Worm (Caenorhabditis elegans) whole organism, L3 larva: ENCODE results near the gene C29F4.3.

Experiments used
- ZK546.5 ChIP-seq: sonication (generic microtip); optimal IDR thresholded peaks from 2 replicates; lab custom pipeline; 2017; ENCODE audit warnings: missing biosample characterization, missing genetic modification characterization
- aly-2 ChIP-seq: fragments of 150-350 bp; optimal IDR thresholded peaks from 2 replicates; lab custom pipeline; 2014; ENCODE audit warnings: missing biosample characterization, missing genetic modification characterization
- daf-12 ChIP-seq: fragments of 150-350 bp; optimal IDR thresholded peaks from 2 replicates; lab custom pipeline; 2014; ENCODE audit warnings: missing biosample characterization, missing genetic modification reagents, missing genetic modification characterization
- egl-27 ChIP-seq: sonication (generic microtip); optimal IDR thresholded peaks from 4 replicates; lab custom pipeline; 2017; ENCODE audit warnings: missing biosample characterization, missing genetic modification reagents, missing genetic modification characterization
- lin-39 ChIP-seq: fragments of 150-350 bp; optimal IDR thresholded peaks from 2 replicates; lab custom pipeline; 2018; ENCODE audit warnings: missing biosample characterization, missing genetic modification reagents, missing genetic modification characterization
- nhr-11 ChIP-seq: fragments of 150-350 bp; optimal IDR thresholded peaks from 2 replicates; lab custom pipeline; 2014; ENCODE audit warnings: missing biosample characterization, missing genetic modification characterization
- pha-4 ChIP-seq: fragments of 150-350 bp; optimal IDR thresholded peaks from 2 replicates; lab custom pipeline; 2014; ENCODE audit warnings: missing biosample characterization, missing genetic modification reagents, missing genetic modification characterization
- unc-39 ChIP-seq: sonication (generic microtip); optimal IDR thresholded peaks from 4 replicates; lab custom pipeline; 2017; ENCODE audit warnings: missing biosample characterization, missing genetic modification characterization
- ztf-11 ChIP-seq: fragments of 150-350 bp; optimal IDR thresholded peaks from 2 replicates; lab custom pipeline; 2014; ENCODE audit warnings: missing biosample characterization, missing genetic modification characterization

ce11 chrIV:11235755-11236154 is 12.0 kb upstream of the C29F4.3 start:
- TF ChIP-seq lin-39 = no peak
- no peak for TF ChIP-seq aly-2 (tag; lab: Kevin White, UChicago)
- TF ChIP-seq ztf-11 = no peak
- no peak for TF ChIP-seq ZK546.5 (tag; lab: Kevin White, UChicago)
- TF ChIP-seq pha-4 (tag; lab: Kevin White, UChicago) = no peak
- no peak for TF ChIP-seq nhr-11 (tag; lab: Kevin White, UChicago)
- no peak for TF ChIP-seq daf-12 (tag; lab: Kevin White, UChicago)
- no peak for TF ChIP-seq unc-39
- no peak for TF ChIP-seq egl-27 (tag; lab: Kevin White, UChicago)
